Worm (Caenorhabditis elegans): ENCODE measurements around the gene K10H10.10.

DNA sequence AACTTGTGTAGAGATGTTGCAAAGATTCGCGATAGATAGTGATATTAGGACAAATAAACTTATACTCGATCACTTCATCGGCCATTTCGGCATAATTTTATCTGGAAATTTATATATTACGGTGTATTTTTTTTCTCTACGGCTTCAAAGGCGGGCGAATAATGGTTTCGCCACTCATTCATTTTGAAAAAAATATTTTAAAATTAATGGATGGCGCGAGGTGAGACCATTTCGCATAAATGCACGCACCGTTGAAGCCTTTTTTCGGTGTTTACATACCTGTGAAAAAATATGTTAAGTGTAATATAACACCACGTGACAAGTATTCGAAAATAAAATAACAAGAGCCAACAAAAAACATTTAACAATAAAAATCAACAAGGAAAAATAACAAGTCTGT, 14.5 kb downstream of the K10H10.10 start, which contains the start of gene btb-19:
- no peak for TF ChIP-seq T22C8.4 (GFP tag; IDR thresholded peaks at IDR 0.05)
- TF ChIP-seq tab-1 (GFP tag; IDR thresholded peaks at IDR 0.05) = no peak
- no peak for TF ChIP-seq flt-1 (GFP tag; IDR thresholded peaks at IDR 0.05)
- TF ChIP-seq ztf-23 (GFP tag; IDR thresholded peaks at IDR 0.05) = no peak
- no peak for TF ChIP-seq klf-2 (GFP tag; conservative IDR thresholded peaks at IDR 0.05)
- no peak for TF ChIP-seq med-1 (GFP tag; optimal IDR thresholded peaks at IDR 0.05; ENCODE audit: insufficient read depth)
- TF ChIP-seq ref-1 (GFP tag; conservative IDR thresholded peaks at IDR 0.05) = no peak
- TF ChIP-seq cog-1 (tag; optimal IDR thresholded peaks at IDR 0.05) = no peak
